Worm (Caenorhabditis elegans) whole organism, early embryonic: Measurements from ENCODE around the gene sdz-36.

Source experiments
- F13C5.2 ChIP-seq: sonication (generic microtip); optimal IDR thresholded peaks from 2 replicates; lab custom pipeline; 2017; ENCODE audit warnings: mild to moderate bottlenecking, missing genetic modification characterization, inconsistent platforms, missing compliant biosample characterization
- aly-1 ChIP-seq: sonication (generic microtip); optimal IDR thresholded peaks from 2 replicates; lab custom pipeline; 2016; ENCODE audit warnings: missing genetic modification characterization, missing compliant biosample characterization
- ama-1 ChIP-seq: fragments of 150-350 bp; optimal IDR thresholded peaks from 2 replicates; lab custom pipeline; 2014
- ceh-13 ChIP-seq: fragments of 200-800 bp; sonication (Bioruptor generic); optimal IDR thresholded peaks from 2 replicates; lab custom pipeline; 2018; ENCODE audit warnings: mild to moderate bottlenecking, missing genetic modification characterization, missing compliant biosample characterization
- ets-7 ChIP-seq: sonication (generic microtip); optimal IDR thresholded peaks from 2 replicates; lab custom pipeline; 2016; ENCODE audit warnings: missing genotype, missing genetic modification characterization, missing compliant biosample characterization
- flt-1 ChIP-seq: fragments of 200-800 bp; sonication (Bioruptor generic); IDR thresholded peaks from 2 replicates; pipeline ENCODE4 v1.3.6; 2022; ENCODE audit warnings: missing genetic modification characterization, missing compliant biosample characterization
- hmbx-1 ChIP-seq: sonication (generic microtip); optimal IDR thresholded peaks from 2 replicates; lab custom pipeline; 2016; ENCODE audit warnings: mild to moderate bottlenecking, missing genetic modification characterization, missing compliant biosample characterization
- pes-1 ChIP-seq: fragments of 200-800 bp; sonication (Bioruptor generic); IDR thresholded peaks from 2 replicates; pipeline ENCODE4 v1.3.6; 2022; ENCODE audit warnings: missing genetic modification reagents, missing genetic modification characterization, missing compliant biosample characterization
- scrt-1 ChIP-seq: fragments of 200-800 bp; sonication (Bioruptor generic); IDR thresholded peaks from 2 replicates; pipeline ENCODE4 v1.3.6; 2022; ENCODE audit warnings: missing genetic modification characterization, missing compliant biosample characterization
- sea-1 ChIP-seq: fragments of 200-800 bp; sonication (Bioruptor generic); conservative IDR thresholded peaks from 2 replicates; pipeline ENCODE4 v1.3.6; 2022; ENCODE audit warnings: missing genetic modification characterization, missing compliant biosample characterization
- tbx-37 ChIP-seq: fragments of 200-800 bp; sonication (Bioruptor generic); conservative IDR thresholded peaks from 2 replicates; pipeline ENCODE4 v1.3.6; 2022; ENCODE audit warnings: missing genetic modification reagents, missing genetic modification characterization, missing compliant biosample characterization
- tra-4 ChIP-seq: sonication (generic microtip); optimal IDR thresholded peaks from 2 replicates; lab custom pipeline; 2017; ENCODE audit warnings: missing genetic modification characterization, missing compliant biosample characterization

DNA sequence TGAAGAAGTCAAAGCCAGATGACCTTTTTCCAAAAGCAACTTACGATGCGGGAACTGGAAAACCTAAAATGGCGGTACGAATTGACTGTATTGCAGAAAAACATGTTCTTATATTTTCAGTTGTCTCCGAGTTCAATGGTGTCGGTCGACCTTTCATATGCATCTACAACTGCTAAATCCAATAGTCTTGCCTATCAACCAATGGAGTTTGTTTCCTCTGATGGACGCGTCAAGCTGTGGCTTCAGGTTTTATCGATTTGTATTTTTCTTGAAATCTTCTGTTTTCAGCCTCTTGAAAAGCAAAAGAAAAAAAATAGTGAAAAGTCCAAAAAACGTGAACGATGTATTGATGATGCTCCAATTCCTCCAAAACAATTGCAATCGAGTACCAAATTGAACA, 23.5 kb downstream of the sdz-36 start:
- TF ChIP-seq ama-1 (lab: Kevin White, UChicago) (no peak), pes-1 (GFP tag; lab: Robert Waterston, UW) (no peak), tbx-37 (GFP tag; lab: Robert Waterston, UW) (no peak), hmbx-1 (tag; lab: Kevin White, UChicago) (no peak), flt-1 (no peak), sea-1 (GFP tag; lab: Robert Waterston, UW) (no peak), tra-4 (tag; lab: Kevin White, UChicago) (no peak), scrt-1 (GFP tag; lab: Robert Waterston, UW) (no peak), ceh-13 (GFP tag; lab: Kevin White, UChicago) (no peak), ets-7 (no peak), F13C5.2 (tag; lab: Kevin White, UChicago) (no peak), aly-1 (no peak)
